Fruit fly (Drosophila melanogaster) whole organism, embryonic: ENCODE measurements around the gene CG18508.

Experiments used
- Ada2b ChIP-seq: fragments of 200-800 bp; sonication (Bioruptor generic); IDR thresholded peaks from 2 replicates; pipeline ENCODE4 v1.3.6; 2022; ENCODE audit warnings: missing biosample characterization, missing genetic modification characterization
- Antp ChIP-seq: fragments of 200-800 bp; sonication (Bioruptor generic); optimal IDR thresholded peaks from 3 replicates; lab custom pipeline; 2016; ENCODE audit warnings: missing biosample characterization, missing genetic modification characterization
- Atf-2 ChIP-seq: fragments of 200-800 bp; sonication (Bioruptor generic); optimal IDR thresholded peaks from 2 replicates; lab custom pipeline; 2016; ENCODE audit warnings: missing biosample characterization, missing genetic modification characterization
- C15 ChIP-seq: fragments of 200-800 bp; sonication (Bioruptor generic); IDR thresholded peaks from 3 replicates; pipeline ENCODE4 v1.3.6; 2022; ENCODE audit warnings: missing biosample characterization, missing genetic modification characterization
- CG10959 ChIP-seq: fragments of 200-800 bp; sonication (Bioruptor generic); IDR thresholded peaks from 2 replicates; pipeline ENCODE4 v1.3.6; 2022; ENCODE audit warnings: missing biosample characterization, missing genetic modification characterization
- CG11504 ChIP-seq: fragments of 200-800 bp; sonication (Bioruptor generic); optimal IDR thresholded peaks from 3 replicates; lab custom pipeline; 2019; ENCODE audit warnings: missing biosample characterization, mild to moderate bottlenecking, missing genetic modification characterization, moderate library complexity
- CG11695 ChIP-seq: fragments of 200-800 bp; sonication (Bioruptor generic); IDR thresholded peaks from 3 replicates; pipeline ENCODE4 v1.3.6; 2022; ENCODE audit warnings: missing biosample characterization, missing genetic modification characterization
- CG1233 ChIP-seq: fragments of 200-800 bp; sonication (Bioruptor generic); optimal IDR thresholded peaks from 4 replicates; lab custom pipeline; 2018; ENCODE audit warnings: missing biosample characterization, mild to moderate bottlenecking, missing genetic modification characterization
- CG12769 ChIP-seq: fragments of 200-800 bp; sonication (Bioruptor generic); optimal IDR thresholded peaks from 2 replicates; lab custom pipeline; 2019; ENCODE audit warnings: missing biosample characterization, mild to moderate bottlenecking, missing genetic modification characterization, moderate library complexity
- CG12942 ChIP-seq: fragments of 200-800 bp; sonication (Bioruptor generic); optimal IDR thresholded peaks from 3 replicates; lab custom pipeline; 2016; ENCODE audit warnings: missing biosample characterization, missing genetic modification characterization
- CG15073 ChIP-seq: fragments of 200-800 bp; sonication (Bioruptor generic); optimal IDR thresholded peaks from 2 replicates; lab custom pipeline; 2016; ENCODE audit warnings: missing biosample characterization, missing genetic modification characterization
- CG17328 ChIP-seq: fragments of 200-800 bp; sonication (Bioruptor generic); IDR thresholded peaks from 2 replicates; pipeline ENCODE4 v1.3.6; 2022; ENCODE audit warnings: missing biosample characterization, missing genetic modification characterization
- CG17829 ChIP-seq: fragments of 200-800 bp; optimal IDR thresholded peaks from 2 replicates; lab custom pipeline; 2019; ENCODE audit warnings: missing biosample characterization, mild to moderate bottlenecking, missing genetic modification characterization, moderate library complexity
- CG18764 ChIP-seq: fragments of 200-800 bp; sonication (Bioruptor generic); optimal IDR thresholded peaks from 3 replicates; lab custom pipeline; 2016; ENCODE audit warnings: missing biosample characterization, missing genetic modification characterization
- CG31441 ChIP-seq: fragments of 200-800 bp; sonication (Bioruptor generic); IDR thresholded peaks from 2 replicates; pipeline ENCODE4 v1.3.6; 2022; ENCODE audit warnings: missing biosample characterization, missing genetic modification characterization
- CG33213 ChIP-seq: fragments of 200-800 bp; sonication (Bioruptor generic); optimal IDR thresholded peaks from 3 replicates; lab custom pipeline; 2016; ENCODE audit warnings: missing biosample characterization, missing genetic modification characterization
- CG4424 ChIP-seq: fragments of 200-800 bp; sonication (Bioruptor generic); optimal IDR thresholded peaks from 3 replicates; lab custom pipeline; 2016; ENCODE audit warnings: missing biosample characterization, missing genetic modification characterization
- CG5180 ChIP-seq: fragments of 200-800 bp; sonication (Bioruptor generic); optimal IDR thresholded peaks from 3 replicates; lab custom pipeline; 2017; ENCODE audit warnings: missing biosample characterization, missing genetic modification characterization, mild to moderate bottlenecking, moderate library complexity, missing genetic modification reagents
- CG7372 ChIP-seq: fragments of 200-800 bp; sonication (Bioruptor generic); IDR thresholded peaks from 2 replicates; pipeline ENCODE4 v1.3.6; 2022; ENCODE audit warnings: missing biosample characterization, missing genetic modification characterization
- CG7928 ChIP-seq: fragments of 200-800 bp; sonication (Bioruptor generic); optimal IDR thresholded peaks from 2 replicates; lab custom pipeline; 2017; ENCODE audit warnings: missing biosample characterization, mild to moderate bottlenecking, missing genetic modification characterization
- CG9876 ChIP-seq: fragments of 200-800 bp; sonication (Bioruptor generic); optimal IDR thresholded peaks from 2 replicates; lab custom pipeline; 2016; ENCODE audit warnings: missing biosample characterization, missing genetic modification characterization
- E2f2 ChIP-seq: fragments of 200-800 bp; sonication (Bioruptor generic); IDR thresholded peaks from 2 replicates; pipeline ENCODE4 v1.3.6; 2022; ENCODE audit warnings: missing biosample characterization, missing genetic modification characterization
- Ets65A ChIP-seq: fragments of 200-800 bp; sonication (Bioruptor generic); peaks from one replicate; lab custom pipeline; 2016; ENCODE audit warnings: missing biosample characterization, missing genetic modification characterization
- HLH4C ChIP-seq: fragments of 200-800 bp; sonication (Bioruptor generic); IDR thresholded peaks from 3 replicates; pipeline ENCODE4 v1.3.6; 2022; ENCODE audit warnings: missing biosample characterization, missing genetic modification characterization; ENCODE audit not compliant: partially characterized antibody
- NK7.1 ChIP-seq: fragments of 200-800 bp; sonication (Bioruptor generic); optimal IDR thresholded peaks from 3 replicates; lab custom pipeline; 2016; ENCODE audit warnings: missing biosample characterization, missing genetic modification characterization
- Nf-YA ChIP-seq: fragments of 200-800 bp; sonication (Bioruptor generic); IDR thresholded peaks from 2 replicates; pipeline ENCODE4 v1.3.6; 2022; ENCODE audit warnings: missing biosample characterization, missing genetic modification characterization
- Poxn ChIP-seq: fragments of 200-800 bp; sonication (Bioruptor generic); IDR thresholded peaks from 2 replicates; pipeline ENCODE4 v1.3.6; 2022; ENCODE audit warnings: missing biosample characterization, missing genetic modification characterization
- Ptx1 ChIP-seq: fragments of 200-800 bp; sonication (Bioruptor generic); IDR thresholded peaks from 2 replicates; pipeline ENCODE4 v1.3.6; 2022; ENCODE audit warnings: missing biosample characterization, missing genetic modification characterization
- Rfx ChIP-seq: fragments of 200-800 bp; sonication (Bioruptor generic); IDR thresholded peaks from 2 replicates; pipeline ENCODE4 v1.3.6; 2022; ENCODE audit warnings: missing biosample characterization, missing genetic modification characterization
- Rx ChIP-seq: fragments of 200-800 bp; sonication (Bioruptor generic); IDR thresholded peaks from 2 replicates; pipeline ENCODE4 v1.3.6; 2022; ENCODE audit warnings: missing biosample characterization, missing genetic modification characterization
- Spps ChIP-seq: fragments of 200-800 bp; sonication (Bioruptor generic); optimal IDR thresholded peaks from 2 replicates; lab custom pipeline; 2018; ENCODE audit warnings: missing biosample characterization, mild to moderate bottlenecking, missing genetic modification characterization
- Tbp ChIP-seq: fragments of >200 bp; optimal IDR thresholded peaks from 2 replicates; lab custom pipeline; 2018; ENCODE audit warnings: missing biosample characterization, missing genetic modification characterization
- ase ChIP-seq: fragments of 200-800 bp; sonication (Bioruptor generic); IDR thresholded peaks from 3 replicates; pipeline ENCODE4 v1.3.6; 2022; ENCODE audit warnings: missing biosample characterization, missing genetic modification characterization
- bbx ChIP-seq: fragments of 200-800 bp; sonication (Bioruptor generic); IDR thresholded peaks from 2 replicates; pipeline ENCODE4 v1.3.6; 2022; ENCODE audit warnings: missing biosample characterization, missing genetic modification characterization; ENCODE audit not compliant: partially characterized antibody
- dan ChIP-seq: fragments of 200-800 bp; sonication (Bioruptor generic); IDR thresholded peaks from 2 replicates; pipeline ENCODE4 v1.3.6; 2022; ENCODE audit warnings: missing biosample characterization, missing genetic modification characterization
- disco-r ChIP-seq: fragments of 200-800 bp; sonication (Bioruptor generic); optimal IDR thresholded peaks from 2 replicates; lab custom pipeline; 2016; ENCODE audit warnings: missing biosample characterization, missing genetic modification characterization
- fd96Cb ChIP-seq: fragments of 200-800 bp; sonication (Bioruptor generic); optimal IDR thresholded peaks from 2 replicates; lab custom pipeline; 2018; ENCODE audit warnings: missing biosample characterization, mild to moderate bottlenecking, missing genetic modification characterization, moderate library complexity
- ind ChIP-seq: fragments of 200-800 bp; sonication (Bioruptor generic); optimal IDR thresholded peaks from 3 replicates; lab custom pipeline; 2016; ENCODE audit warnings: missing biosample characterization, missing genetic modification characterization
- lola ChIP-seq, 3 experiments: fragments of >200 bp in 2 of 3; fragments of 200-800 bp in 1 of 3; sonication (Bioruptor generic) in 1 of 3; optimal IDR thresholded peaks; 2 replicates each; lab custom pipeline; 2017 to 2019; ENCODE audit warnings: missing biosample characterization in 3 of 3, missing genetic modification characterization in 3 of 3, mild to moderate bottlenecking in 1 of 3, moderate library complexity in 1 of 3
- oc ChIP-seq: fragments of 200-800 bp; sonication (Bioruptor generic); optimal IDR thresholded peaks from 2 replicates; lab custom pipeline; 2018; ENCODE audit warnings: missing biosample characterization, mild to moderate bottlenecking, missing genetic modification characterization, moderate library complexity
- odd ChIP-seq: fragments of 200-800 bp; sonication (Bioruptor generic); optimal IDR thresholded peaks from 2 replicates; lab custom pipeline; 2017; ENCODE audit warnings: missing biosample characterization, mild to moderate bottlenecking, missing genetic modification characterization
- pnt ChIP-seq: fragments of 200-800 bp; sonication (Bioruptor generic); optimal IDR thresholded peaks from 3 replicates; lab custom pipeline; 2016; ENCODE audit warnings: missing biosample characterization, missing genetic modification characterization
- psq ChIP-seq: fragments of 200-800 bp; sonication (Bioruptor generic); optimal IDR thresholded peaks from 2 replicates; lab custom pipeline; 2017; ENCODE audit warnings: missing biosample characterization, missing genetic modification characterization
- ranshi ChIP-seq: fragments of 200-800 bp; sonication (Bioruptor generic); IDR thresholded peaks from 2 replicates; pipeline ENCODE4 v1.3.6; 2022; ENCODE audit warnings: missing biosample characterization, missing genetic modification characterization
- sim ChIP-seq: fragments of 200-800 bp; sonication (Bioruptor generic); IDR thresholded peaks from 2 replicates; pipeline ENCODE4 v1.3.6; 2022; ENCODE audit warnings: missing biosample characterization, missing genetic modification characterization
- stwl ChIP-seq: fragments of 200-800 bp; sonication (Bioruptor generic); optimal IDR thresholded peaks from 3 replicates; lab custom pipeline; 2018; ENCODE audit warnings: missing biosample characterization, mild to moderate bottlenecking, missing genetic modification characterization, moderate library complexity
- tin ChIP-seq: fragments of 200-800 bp; sonication (Bioruptor generic); optimal IDR thresholded peaks from 3 replicates; lab custom pipeline; 2016; ENCODE audit warnings: missing biosample characterization, missing genetic modification characterization
- tll ChIP-seq, 2 experiments: fragments of 200-800 bp in 1 of 2; fragments of >200 bp in 1 of 2; sonication (Bioruptor generic) in 1 of 2; optimal IDR thresholded peaks; 2 replicates each; lab custom pipeline; 2017 to 2019; ENCODE audit warnings: missing biosample characterization in 2 of 2, missing genetic modification characterization in 2 of 2, mild to moderate bottlenecking in 1 of 2, moderate library complexity in 1 of 2
- tx ChIP-seq: fragments of 200-800 bp; sonication (Bioruptor generic); optimal IDR thresholded peaks from 2 replicates; lab custom pipeline; 2016; ENCODE audit warnings: missing biosample characterization, missing genetic modification characterization
- vfl ChIP-seq: fragments of 200-800 bp; sonication (Bioruptor generic); optimal IDR thresholded peaks from 2 replicates; lab custom pipeline; 2016; ENCODE audit warnings: missing biosample characterization, missing genetic modification characterization
- vvl ChIP-seq: fragments of 200-800 bp; sonication (Bioruptor generic); IDR thresholded peaks from 2 replicates; pipeline ENCODE4 v1.3.6; 2022; ENCODE audit warnings: missing biosample characterization, missing genetic modification characterization

Gene CG18508

dm6 chrX:3134383-3135101 is 38.4 kb downstream of the CG18508 start, which contains the start of gene N (continued):
- peak; percentile 93 for TF ChIP-seq CG33213 (GFP tag; lab: Kevin White, UChicago)
- TF ChIP-seq CG1233 (GFP tag; lab: Kevin White, UChicago): no peak
- TF ChIP-seq lola (GFP tag; optimal IDR thresholded peaks at IDR 0.05; lab: Kevin White, UChicago): peak in 1 of 3 experiments; percentile 24
- TF ChIP-seq Poxn (GFP tag; lab: Robert Waterston, UW): no peak
- peak; percentile 29; the same call in 1 of the 2 replicates for TF ChIP-seq ranshi (GFP tag; lab: Robert Waterston, UW)
- peak; percentile 58; the same call in 1 of the 2 replicates for TF ChIP-seq bbx (GFP tag; lab: Robert Waterston, UW)
- TF ChIP-seq psq (GFP tag; lab: Kevin White, UChicago): peak; percentile 2
- TF ChIP-seq CG11695 (GFP tag; lab: Robert Waterston, UW): peak; percentile 75
- no peak for TF ChIP-seq Nf-YA (GFP tag; lab: Robert Waterston, UW)
- TF ChIP-seq CG7372 (GFP tag; lab: Robert Waterston, UW): no peak
- TF ChIP-seq stwl (tag; lab: Kevin White, UChicago): peak; percentile 43
- TF ChIP-seq CG7928 (GFP tag; lab: Kevin White, UChicago): no peak
- TF ChIP-seq Rfx (GFP tag; lab: Robert Waterston, UW): peak; percentile 71
- peak; percentile 53 for TF ChIP-seq Rx (GFP tag; lab: Robert Waterston, UW)
- TF ChIP-seq Spps (tag; lab: Kevin White, UChicago): no peak
- 0 out of 3 replicates have a peak, but pooled peaks have one; percentile 30 for TF ChIP-seq ase (GFP tag; lab: Robert Waterston, UW)
- no peak for TF ChIP-seq HLH4C
- TF ChIP-seq CG5180 (GFP tag; lab: Kevin White, UChicago): no peak
- TF ChIP-seq CG4424 (GFP tag; lab: Kevin White, UChicago): peak; percentile 27
- peak; percentile 19 for TF ChIP-seq CG12942 (GFP tag; lab: Kevin White, UChicago)
- TF ChIP-seq CG9876 (GFP tag; lab: Kevin White, UChicago): peak; percentile 54
- no peak for TF ChIP-seq CG15073 (GFP tag; lab: Kevin White, UChicago)
- TF ChIP-seq Ptx1 (GFP tag; lab: Robert Waterston, UW): peak; percentile 62
- TF ChIP-seq ind (GFP tag; lab: Kevin White, UChicago): no peak
- TF ChIP-seq tx (GFP tag; lab: Kevin White, UChicago): no peak
- peak; percentile 17 for TF ChIP-seq fd96Cb (tag; lab: Kevin White, UChicago)
- peak; percentile 79 for TF ChIP-seq E2f2 (GFP tag; lab: Robert Waterston, UW)
- peak; percentile 69 for TF ChIP-seq CG31441
- peak; percentile 10 for TF ChIP-seq pnt (GFP tag; lab: Kevin White, UChicago)
- peak; percentile 53 for TF ChIP-seq CG11504 (tag; lab: Kevin White, UChicago)
- peak; percentile 44 for TF ChIP-seq Atf-2
- TF ChIP-seq Antp (GFP tag; lab: Kevin White, UChicago): no peak
- 0 out of 2 replicates have a peak, but pooled peaks have one; percentile 21 for TF ChIP-seq Ada2b (GFP tag; lab: Robert Waterston, UW)
- no peak for TF ChIP-seq odd
- peak; percentile 64 for TF ChIP-seq vvl
- peak; percentile 68 for TF ChIP-seq CG12769 (tag; lab: Kevin White, UChicago)
- TF ChIP-seq tin: peak; percentile 11
- no peak for TF ChIP-seq disco-r (GFP tag; lab: Kevin White, UChicago)
- peak; percentile 42 for TF ChIP-seq CG17829 (tag; lab: Kevin White, UChicago)
- TF ChIP-seq sim (GFP tag; lab: Robert Waterston, UW): no peak
- TF ChIP-seq CG18764 (GFP tag; lab: Kevin White, UChicago): no peak
- TF ChIP-seq oc (tag; lab: Kevin White, UChicago): no peak
- TF ChIP-seq NK7.1: no peak
- TF ChIP-seq CG17328 (GFP tag; lab: Robert Waterston, UW): peak; percentile 39; the same call in 1 of the 2 replicates
- no peak for TF ChIP-seq Tbp (GFP tag; lab: Kevin White, UChicago)
- no peak for TF ChIP-seq dan (GFP tag; lab: Robert Waterston, UW)
- TF ChIP-seq Ets65A (GFP tag; lab: Kevin White, UChicago): peak; percentile 89
- no peak for TF ChIP-seq tll (GFP tag; optimal IDR thresholded peaks at IDR 0.05; lab: Kevin White, UChicago)
- TF ChIP-seq vfl (GFP tag; lab: Kevin White, UChicago): no peak
- no peak for TF ChIP-seq C15
- no peak for TF ChIP-seq CG10959 (GFP tag; lab: Robert Waterston, UW)
